Worm (Caenorhabditis elegans) whole organism, L4 larva: Measurements from ENCODE around the gene elo-7.
A peak's percentile ranks its signal among the peaks of the same experiment; 100 is the strongest.

Source experiments
- F26F4.8 ChIP-seq: fragments of 200-800 bp; sonication (Bioruptor generic); conservative IDR thresholded peaks from 2 replicates; pipeline ENCODE4 v1.3.6; 2022; ENCODE audit warnings: missing genetic modification characterization, missing compliant biosample characterization
- F44E2.7 ChIP-seq: fragments of 200-800 bp; sonication (Bioruptor generic); IDR thresholded peaks from 2 replicates; pipeline ENCODE4 v2.1.2; 2022; ENCODE audit warnings: missing genetic modification characterization, missing compliant biosample characterization
- F49E8.2 ChIP-seq: sonication (generic microtip); optimal IDR thresholded peaks from 2 replicates; lab custom pipeline; 2016; ENCODE audit warnings: missing compliant biosample characterization, mild to moderate bottlenecking, missing genetic modification characterization, borderline replicate concordance
- R02D3.7 ChIP-seq: fragments of 150-350 bp; sonication (generic microtip); optimal IDR thresholded peaks from 3 replicates; lab custom pipeline; 2014; ENCODE audit warnings: missing biosample characterization, missing genetic modification characterization
- T20F7.1 ChIP-seq: fragments of 200-800 bp; sonication (Bioruptor generic); optimal IDR thresholded peaks from 2 replicates; lab custom pipeline; 2018; ENCODE audit warnings: mild to moderate bottlenecking, missing genetic modification characterization, missing compliant biosample characterization
- Y105C5A.15 ChIP-seq: fragments of 200-800 bp; sonication (Bioruptor generic); IDR thresholded peaks from 2 replicates; pipeline ENCODE4 v1.3.6; 2022; ENCODE audit warnings: missing genetic modification characterization, missing compliant biosample characterization
- Y48G9A.11 ChIP-seq: fragments of 200-800 bp; sonication (Bioruptor generic); IDR thresholded peaks from 2 replicates; pipeline ENCODE4 v1.3.6; 2022; ENCODE audit warnings: missing genetic modification reagents, missing genetic modification characterization, missing compliant biosample characterization
- aha-1 ChIP-seq: fragments of 150-350 bp; peaks from one replicate; lab custom pipeline; 2014; ENCODE audit warnings: missing biosample characterization, missing genetic modification characterization
- ama-1 ChIP-seq: fragments of 150-350 bp; optimal IDR thresholded peaks from 2 replicates; lab custom pipeline; 2014; ENCODE audit warnings: inconsistent platforms, mixed read lengths
- attf-4 ChIP-seq: sonication (generic microtip); optimal IDR thresholded peaks from 3 replicates; lab custom pipeline; 2017; ENCODE audit warnings: missing biosample characterization, missing genetic modification characterization
- ceh-32 ChIP-seq: sonication (generic microtip); optimal IDR thresholded peaks from 2 replicates; lab custom pipeline; 2016; ENCODE audit warnings: mild to moderate bottlenecking, missing genetic modification characterization, missing compliant biosample characterization; ENCODE audit not compliant: poor library complexity
- ces-1 ChIP-seq: fragments of 150-350 bp; sonication (generic microtip); optimal IDR thresholded peaks from 4 replicates; lab custom pipeline; 2014; ENCODE audit warnings: missing biosample characterization, missing genetic modification reagents, missing genetic modification characterization
- ctbp-1 ChIP-seq: fragments of 200-800 bp; sonication (Bioruptor generic); IDR thresholded peaks from 2 replicates; pipeline ENCODE4 v1.3.6; 2022; ENCODE audit warnings: missing genetic modification reagents, missing genetic modification characterization, missing compliant biosample characterization
- daf-16 ChIP-seq, 3 experiments: sonication (generic microtip); optimal IDR thresholded peaks; 2 replicates each; lab custom pipeline; 2016 to 2017; ENCODE audit warnings: missing genetic modification characterization in 3 of 3, missing genetic modification reagents in 3 of 3, mild to moderate bottlenecking in 2 of 3, missing compliant biosample characterization in 2 of 3, missing biosample characterization in 1 of 3, moderate library complexity in 1 of 3
- dve-1 ChIP-seq: sonication (generic microtip); optimal IDR thresholded peaks from 2 replicates; lab custom pipeline; 2017; ENCODE audit warnings: antibody characterized with exemption, mild to moderate bottlenecking, missing genetic modification characterization, missing compliant biosample characterization; ENCODE audit not compliant: insufficient read depth
- egl-27 ChIP-seq: sonication (generic microtip); optimal IDR thresholded peaks from 3 replicates; lab custom pipeline; 2017; ENCODE audit warnings: missing biosample characterization, missing genetic modification reagents, missing genetic modification characterization
- fkh-10 ChIP-seq: fragments of 150-350 bp; optimal IDR thresholded peaks from 2 replicates; lab custom pipeline; 2014; ENCODE audit warnings: missing biosample characterization, missing genetic modification reagents, missing genetic modification characterization
- fos-1 ChIP-seq: fragments of 150-350 bp; optimal IDR thresholded peaks from 2 replicates; lab custom pipeline; 2014; ENCODE audit warnings: missing biosample characterization, missing genetic modification characterization
- hif-1 ChIP-seq, 2 experiments: sonication (generic microtip); optimal IDR thresholded peaks; 2 replicates each; lab custom pipeline; 2016 to 2017; ENCODE audit warnings: missing compliant biosample characterization in 2 of 2, missing genetic modification characterization in 2 of 2, missing genetic modification reagents in 2 of 2, missing genotype in 2 of 2, mild to moderate bottlenecking in 1 of 2
- hlh-11 ChIP-seq: fragments of 200-800 bp; sonication (Bioruptor generic); optimal IDR thresholded peaks from 2 replicates; lab custom pipeline; 2018; ENCODE audit warnings: mild to moderate bottlenecking, missing genetic modification characterization, missing compliant biosample characterization
- lin-1 ChIP-seq: fragments of 200-800 bp; sonication (Bioruptor generic); IDR thresholded peaks from 2 replicates; pipeline ENCODE4 v1.3.6; 2022; ENCODE audit warnings: missing genetic modification reagents, missing genetic modification characterization, missing compliant biosample characterization
- lin-38 ChIP-seq: fragments of 200-800 bp; sonication (Bioruptor generic); IDR thresholded peaks from 2 replicates; pipeline ENCODE4 v1.3.6; 2022; ENCODE audit warnings: missing genetic modification reagents, missing genetic modification characterization, missing compliant biosample characterization
- madf-5 ChIP-seq, 2 experiments: fragments of 200-800 bp; sonication (Bioruptor generic); IDR thresholded peaks; 2 replicates each; pipeline ENCODE4 v1.3.6; 2022; ENCODE audit warnings: missing compliant biosample characterization in 2 of 2, missing genetic modification characterization in 2 of 2
- mdl-1 ChIP-seq, 2 experiments: fragments of 150-350 bp in 1 of 2; sonication (generic microtip) in 1 of 2; optimal IDR thresholded peaks; 2 replicates each; lab custom pipeline; 2014 to 2017; ENCODE audit warnings: missing biosample characterization in 2 of 2, missing genetic modification characterization in 2 of 2
- nhr-11 ChIP-seq: fragments of 150-350 bp; optimal IDR thresholded peaks from 2 replicates; lab custom pipeline; 2014; ENCODE audit warnings: missing biosample characterization, missing genetic modification characterization
- nhr-28 ChIP-seq: fragments of 150-350 bp; optimal IDR thresholded peaks from 2 replicates; lab custom pipeline; 2014; ENCODE audit warnings: missing biosample characterization, missing genetic modification characterization
- nhr-41 ChIP-seq: fragments of 200-800 bp; sonication (Bioruptor generic); IDR thresholded peaks from 2 replicates; pipeline ENCODE4 v1.3.6; 2022; ENCODE audit warnings: missing genetic modification reagents, missing genetic modification characterization, missing compliant biosample characterization
- nhr-42 ChIP-seq: fragments of 200-800 bp; sonication (Bioruptor generic); IDR thresholded peaks from 2 replicates; pipeline ENCODE4 v1.3.6; 2022; ENCODE audit warnings: missing genetic modification characterization, missing compliant biosample characterization
- nhr-6 ChIP-seq: fragments of 150-350 bp; optimal IDR thresholded peaks from 2 replicates; lab custom pipeline; 2014; ENCODE audit warnings: missing biosample characterization, missing genetic modification characterization
- nhr-76 ChIP-seq: fragments of 150-350 bp; optimal IDR thresholded peaks from 2 replicates; lab custom pipeline; 2014; ENCODE audit warnings: missing biosample characterization, missing genetic modification characterization
- skn-1 ChIP-seq: fragments of 150-350 bp; optimal IDR thresholded peaks from 2 replicates; lab custom pipeline; 2014; ENCODE audit warnings: missing biosample characterization, missing genetic modification characterization
- spr-1 ChIP-seq: sonication (generic microtip); optimal IDR thresholded peaks from 2 replicates; lab custom pipeline; 2016; ENCODE audit warnings: mild to moderate bottlenecking, missing genetic modification characterization, missing compliant biosample characterization
- tag-97 ChIP-seq: fragments of 200-800 bp; sonication (Bioruptor generic); IDR thresholded peaks from 2 replicates; pipeline ENCODE4 v1.3.6; 2022; ENCODE audit warnings: missing genetic modification characterization, missing compliant biosample characterization
- tra-1 ChIP-seq: fragments of 200-800 bp; sonication (Bioruptor generic); IDR thresholded peaks from 2 replicates; pipeline ENCODE4 v1.3.6; 2022; ENCODE audit warnings: missing genetic modification reagents, missing genetic modification characterization, missing compliant biosample characterization
- unc-130 ChIP-seq: sonication (generic microtip); optimal IDR thresholded peaks from 2 replicates; lab custom pipeline; 2016; ENCODE audit warnings: missing genetic modification reagents, missing genetic modification characterization, missing compliant biosample characterization
- unc-39 ChIP-seq: sonication (generic microtip); optimal IDR thresholded peaks from 2 replicates; lab custom pipeline; 2017; ENCODE audit warnings: missing biosample characterization, missing genetic modification characterization
- unc-62 ChIP-seq, 3 experiments: fragments of 150-350 bp in 1 of 3; sonication (generic microtip); optimal IDR thresholded peaks in 2 of 3; peaks in 1 of 3; 1 replicate in 1 of 3; 2 replicates in 2 of 3; lab custom pipeline; 2014 to 2017; ENCODE audit warnings: missing biosample characterization in 3 of 3, missing genetic modification characterization in 3 of 3, missing genetic modification reagents in 3 of 3, missing genotype in 1 of 3
- zag-1 ChIP-seq: fragments of 150-350 bp; optimal IDR thresholded peaks from 2 replicates; lab custom pipeline; 2014; ENCODE audit warnings: missing biosample characterization, missing genetic modification characterization
- zip-11 ChIP-seq: fragments of 200-800 bp; sonication (Bioruptor generic); IDR thresholded peaks from 2 replicates; pipeline ENCODE4 v1.3.6; 2022; ENCODE audit warnings: missing genetic modification characterization, missing compliant biosample characterization
- ztf-11 ChIP-seq: fragments of 150-350 bp; optimal IDR thresholded peaks from 2 replicates; lab custom pipeline; 2014; ENCODE audit warnings: missing biosample characterization, missing genetic modification characterization
- ztf-7 ChIP-seq: fragments of 150-350 bp; optimal IDR thresholded peaks from 2 replicates; lab custom pipeline; 2014; ENCODE audit warnings: missing biosample characterization, missing genetic modification characterization

The elo-7 gene

ce11 chrIV:9499636-9500035 is 30.1 kb upstream of the elo-7 start:
- peak; percentile 94 for TF ChIP-seq nhr-28
- TF ChIP-seq lin-1, result no peak
- TF ChIP-seq zip-11 (GFP tag; lab: Robert Waterston, UW), result no peak
- TF ChIP-seq F49E8.2 (tag; lab: Kevin White, UChicago), result no peak
- TF ChIP-seq madf-5 (GFP tag; IDR thresholded peaks at IDR 0.05; lab: Robert Waterston, UW), result no peak

DNA sequence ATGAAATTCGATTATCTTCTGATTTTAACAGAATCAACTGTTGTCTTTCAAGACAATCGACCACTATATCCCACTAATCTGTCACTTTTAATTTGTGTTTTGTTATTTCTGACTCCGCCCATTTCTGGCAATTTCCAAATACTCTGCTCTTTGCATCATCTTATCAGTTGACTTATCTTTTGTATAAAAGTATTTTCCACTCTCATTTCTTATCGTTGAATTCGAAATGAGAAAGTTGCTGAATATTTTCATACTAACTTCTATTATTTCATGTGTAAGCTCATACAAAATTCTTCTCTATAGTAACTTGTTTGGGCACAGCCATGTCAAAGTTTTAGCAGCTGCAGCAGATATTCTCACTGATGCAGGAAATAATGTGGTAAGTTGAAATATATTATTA is 29.6 kb upstream of the elo-7 start, which contains the start of gene ugt-21:
Gene ugt-21, plus strand, starts transcription at position 212 of the 400 bp plus-strand sequence.
- TF ChIP-seq skn-1 (tag; lab: Kevin White, UChicago) (no peak), aha-1 (tag; lab: Kevin White, UChicago) (peak; percentile 87), ztf-7 (peak; percentile 57)

DNA sequence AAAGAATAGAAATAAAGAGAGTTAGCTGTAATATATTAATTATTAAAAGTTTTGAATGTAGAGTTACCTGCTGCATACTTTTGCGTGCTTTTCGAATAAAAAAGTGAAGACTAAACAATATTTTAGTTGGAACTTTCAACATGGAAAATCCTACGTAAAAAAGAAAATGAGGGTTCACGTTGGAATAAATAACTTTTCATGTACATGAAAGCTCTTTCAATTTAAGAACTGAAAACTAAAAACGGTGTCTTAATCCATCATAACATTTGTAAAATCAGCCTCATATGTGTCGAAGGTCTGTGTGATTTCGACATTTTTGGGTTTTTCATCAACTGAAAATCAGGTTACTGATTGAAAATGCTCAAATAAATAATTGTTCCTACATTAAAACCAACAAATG is 23.5 kb upstream of the elo-7 start, which contains the start of gene ttr-9:
Gene ttr-9, minus strand, starts transcription at position 101 of the 400 bp plus-strand sequence.
- TF ChIP-seq egl-27 (tag; lab: Kevin White, UChicago), result no peak
- no peak for TF ChIP-seq R02D3.7
- no peak for TF ChIP-seq zag-1 (tag; lab: Kevin White, UChicago)

DNA sequence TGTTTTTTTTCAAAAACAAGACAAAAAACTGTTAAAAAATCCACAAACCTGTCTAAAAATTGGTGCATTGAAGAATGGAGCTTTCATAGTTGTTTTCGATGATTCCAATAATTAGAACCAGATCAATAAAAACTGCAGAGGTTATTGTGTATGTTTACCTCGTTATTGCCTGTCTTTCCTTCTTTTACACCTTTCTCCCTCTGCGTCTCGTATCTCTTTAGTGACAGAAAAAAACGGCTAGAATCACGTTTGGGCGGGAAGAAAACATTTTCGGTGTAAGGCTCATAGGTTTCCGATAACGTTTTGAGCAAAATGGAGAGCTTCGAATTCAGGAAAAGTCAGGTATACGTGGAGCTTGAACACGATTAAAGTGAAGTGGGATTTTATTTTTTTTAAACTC is 21.1 kb upstream of the elo-7 start, which contains the start of gene ethe-1:
Gene ethe-1, minus strand, starts transcription at position 150 of the 400 bp plus-strand sequence.
- TF ChIP-seq attf-4 (tag; lab: Kevin White, UChicago) (no peak), dve-1 (tag; lab: Kevin White, UChicago) (peak; percentile 28), Y48G9A.11 (no peak), nhr-28 (peak; percentile 17), aha-1 (tag; lab: Kevin White, UChicago) (peak; percentile 85), daf-16 (GFP tag; optimal IDR thresholded peaks at IDR 0.05; lab: Kevin White, UChicago) (no peak), daf-16 (tag; optimal IDR thresholded peaks at IDR 0.05; lab: Kevin White, UChicago) (peak; percentile 84), T20F7.1 (GFP tag; lab: Kevin White, UChicago) (no peak), unc-62 (GFP tag; optimal IDR thresholded peaks at IDR 0.05 in 1 of 2; lab: Kevin White, UChicago) (no peak), unc-62 (tag; optimal IDR thresholded peaks at IDR 0.05; lab: Kevin White, UChicago) (no peak), nhr-6 (tag; lab: Kevin White, UChicago) (peak; percentile 26), R02D3.7 (no peak), unc-39 (no peak), hif-1 (tag; optimal IDR thresholded peaks at IDR 0.05; lab: Kevin White, UChicago) (peak; percentile 82 to 92), hlh-11 (tag; lab: Kevin White, UChicago) (no peak)

- TF ChIP-seq nhr-76, result no peak
- 0 out of 2 replicates have a peak, but pooled peaks have one; percentile 10 for TF ChIP-seq nhr-42 (GFP tag; lab: Robert Waterston, UW)
- peak; percentile 28 for TF ChIP-seq ama-1 (lab: Kevin White, UChicago)
- no peak for TF ChIP-seq F26F4.8 (GFP tag; lab: Robert Waterston, UW)
- no peak for TF ChIP-seq lin-38 (GFP tag; lab: Robert Waterston, UW)
These were observed 19.3 kb upstream of the elo-7 start, which contains the start of gene C33A12.4 for ce11 chrIV:9510439-9510838. Gene C33A12.4, minus strand, starts transcription at chrIV:9510569.

DNA sequence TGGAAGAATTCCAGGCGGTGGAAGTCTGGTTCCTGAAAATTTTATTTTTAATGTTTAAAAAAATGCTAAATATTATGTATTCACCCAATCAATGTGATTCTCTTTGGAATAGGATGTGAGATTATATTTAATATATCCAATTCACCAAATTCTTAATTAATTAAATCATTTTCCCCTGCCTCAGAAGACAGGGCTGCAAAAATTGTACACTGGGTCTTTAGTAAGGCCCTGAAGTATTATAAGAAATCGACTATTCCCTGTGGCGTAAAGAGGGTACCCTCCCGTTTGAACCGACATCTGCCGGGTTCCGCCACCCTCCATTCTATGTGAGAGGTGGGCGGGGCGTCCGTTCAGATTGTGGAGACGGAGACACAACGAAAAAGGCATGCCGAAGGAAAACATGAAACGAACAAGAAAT is 18.5 kb upstream of the elo-7 start:
- TF ChIP-seq F49E8.2 (tag; lab: Kevin White, UChicago) (peak; percentile 62), ceh-32 (tag; lab: Kevin White, UChicago) (peak; percentile 46), nhr-11 (no peak), fkh-10 (GFP tag; lab: Kevin White, UChicago) (peak; percentile 38), mdl-1 (tag; optimal IDR thresholded peaks at IDR 0.05; lab: Kevin White, UChicago) (peak in 1 of 2 experiments; percentile 71), unc-130 (GFP tag; lab: Kevin White, UChicago) (no peak), daf-16 (GFP tag; optimal IDR thresholded peaks at IDR 0.05; lab: Kevin White, UChicago) (peak; percentile 5 to 13), daf-16 (tag; optimal IDR thresholded peaks at IDR 0.05; lab: Kevin White, UChicago) (peak; percentile 25), ztf-11 (tag; lab: Kevin White, UChicago) (no peak), ctbp-1 (no peak; the same call in none of the 2 replicates), spr-1 (tag; lab: Kevin White, UChicago) (peak; percentile 27), tag-97 (GFP tag; lab: Robert Waterston, UW) (no peak), unc-62 (GFP tag; optimal IDR thresholded peaks at IDR 0.05 in 1 of 2; lab: Kevin White, UChicago) (peak in 1 of 2 experiments; percentile 86), unc-62 (tag; optimal IDR thresholded peaks at IDR 0.05; lab: Kevin White, UChicago) (no peak), tra-1 (0 out of 2 replicates have a peak, but pooled peaks have one; percentile 17), F44E2.7 (GFP tag; lab: Robert Waterston, UW) (no peak), Y105C5A.15 (0 out of 2 replicates have a peak, but pooled peaks have one; percentile 13), nhr-41 (GFP tag; lab: Robert Waterston, UW) (no peak), ces-1 (GFP tag; lab: Kevin White, UChicago) (peak; percentile 62), fos-1 (tag; lab: Kevin White, UChicago) (no peak), Y48G9A.11 (peak; percentile 68; the same call in 1 of the 2 replicates)
